Fruit fly (Drosophila melanogaster): ENCODE measurements around the gene CG33928.
A peak's percentile ranks its signal among the peaks of the same experiment; 100 is the strongest.

CG33928 gene

DNA sequence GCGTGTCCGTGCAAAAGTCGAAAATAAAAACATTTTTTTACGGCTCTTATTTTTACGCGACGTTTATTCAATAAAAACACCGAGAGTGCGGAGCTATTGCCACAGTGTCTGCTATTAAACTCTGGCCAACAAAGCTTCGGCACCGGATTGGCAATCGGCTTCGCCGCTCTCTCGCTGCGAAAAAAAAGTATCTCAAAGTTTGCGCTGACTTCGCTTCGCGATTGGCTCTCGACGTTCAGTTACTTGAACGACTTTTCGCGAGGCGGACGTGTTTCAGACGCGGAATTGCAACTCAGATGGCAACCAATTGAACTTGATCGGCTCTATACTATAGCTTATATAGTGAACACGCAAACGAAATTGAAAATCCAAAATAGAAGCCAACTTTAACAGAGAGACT, 47.3 kb downstream of the CG33928 start (continued):
- peak; percentile 27 for TF ChIP-seq CG12769 (tag; optimal IDR thresholded peaks at IDR 0.05)
- TF ChIP-seq chinmo (GFP tag; IDR thresholded peaks at IDR 0.05; ENCODE audit: partially characterized antibody) = peak; percentile 92; the same call in 3 of the 4 replicates
- no peak for TF ChIP-seq Chrac-16 (GFP tag; optimal IDR thresholded peaks at IDR 0.05)
- peak; percentile 40; the same call in 1 of the 2 replicates for TF ChIP-seq Rfx (GFP tag; IDR thresholded peaks at IDR 0.05)
- peak; percentile 11 for TF ChIP-seq BtbVII (GFP tag; optimal IDR thresholded peaks at IDR 0.05)
- TF ChIP-seq CG17361 (GFP tag; IDR thresholded peaks at IDR 0.05) = no peak
- TF ChIP-seq ttk (GFP tag; IDR thresholded peaks at IDR 0.05) = no peak
- peak in 1 of 2 experiments; percentile 74 for TF ChIP-seq Pdp1 (GFP tag; optimal IDR thresholded peaks at IDR 0.05)
- TF ChIP-seq Deaf1 (tag; optimal IDR thresholded peaks at IDR 0.05) = peak; percentile 93
- no peak for TF ChIP-seq hkb (optimal IDR thresholded peaks at IDR 0.05)
- no peak for TF ChIP-seq hkb (GFP tag; IDR thresholded peaks at IDR 0.05)
- peak; percentile 55 for TF ChIP-seq CG34376 (GFP tag; optimal IDR thresholded peaks at IDR 0.05)
- TF ChIP-seq Trl (optimal IDR thresholded peaks at IDR 0.05) = peak in 1 of 2 experiments; percentile 51
- no peak for TF ChIP-seq Trl (GFP tag; optimal IDR thresholded peaks at IDR 0.05)
- no peak for TF ChIP-seq hb (GFP tag; IDR thresholded peaks at IDR 0.05; ENCODE audit: partially characterized antibody)
- peak; percentile 54 for TF ChIP-seq mirr (GFP tag; optimal IDR thresholded peaks at IDR 0.05)
- TF ChIP-seq gro (GFP tag; optimal IDR thresholded peaks at IDR 0.05) = peak; percentile 26
- no peak for TF ChIP-seq Ets65A (GFP tag)
- TF ChIP-seq z (GFP tag; IDR thresholded peaks at IDR 0.05) = 0 out of 3 replicates have a peak, but pooled peaks have one; percentile 31
- TF ChIP-seq Nf-YC (tag; optimal IDR thresholded peaks at IDR 0.05) = peak; percentile 84
- TF ChIP-seq CG10543 (GFP tag; optimal IDR thresholded peaks at IDR 0.05) = peak; percentile 42
- TF ChIP-seq unpg (GFP tag; optimal IDR thresholded peaks at IDR 0.05) = no peak
- no peak for TF ChIP-seq CG7963 (GFP tag; IDR thresholded peaks at IDR 0.05; ENCODE audit: partially characterized antibody)
- TF ChIP-seq vnd (GFP tag; IDR thresholded peaks at IDR 0.05; ENCODE audit: partially characterized antibody) = no peak
- TF ChIP-seq sob (GFP tag; IDR thresholded peaks at IDR 0.05) = peak; percentile 6; the same call in 1 of the 2 replicates
- peak; percentile 45; the same call in 2 of the 3 replicates for TF ChIP-seq Dbx (GFP tag; IDR thresholded peaks at IDR 0.05)
- peak; percentile 9 for TF ChIP-seq CG8388 (GFP tag; optimal IDR thresholded peaks at IDR 0.05)
- no peak for TF ChIP-seq Bteb2 (GFP tag; optimal IDR thresholded peaks at IDR 0.05)
- TF ChIP-seq ac (GFP tag; optimal IDR thresholded peaks at IDR 0.05) = no peak
- peak; percentile 10 for TF ChIP-seq caup (GFP tag; optimal IDR thresholded peaks at IDR 0.05; ENCODE audit: severe bottlenecking)
- peak; percentile 55; the same call in 1 of the 2 replicates for TF ChIP-seq Adf1 (GFP tag; IDR thresholded peaks at IDR 0.05)
- no peak for TF ChIP-seq tna (GFP tag; IDR thresholded peaks at IDR 0.05; ENCODE audit: partially characterized antibody)
- TF ChIP-seq gsb (GFP tag; IDR thresholded peaks at IDR 0.05) = 0 out of 2 replicates have a peak, but pooled peaks have one; percentile 7
- peak; percentile 38 for TF ChIP-seq lab (GFP tag; optimal IDR thresholded peaks at IDR 0.05)
- no peak for TF ChIP-seq gfzf (GFP tag; optimal IDR thresholded peaks at IDR 0.05)
- TF ChIP-seq nom (GFP tag; optimal IDR thresholded peaks at IDR 0.05) = peak; percentile 66
- no peak for TF ChIP-seq CG15479 (GFP tag; optimal IDR thresholded peaks at IDR 0.05)
- TF ChIP-seq CG6813 (GFP tag; optimal IDR thresholded peaks at IDR 0.05) = no peak
- TF ChIP-seq Jarid2 (GFP tag; optimal IDR thresholded peaks at IDR 0.05) = peak; percentile 82
- TF ChIP-seq CG13894 (tag; optimal IDR thresholded peaks at IDR 0.05) = peak; percentile 51
- TF ChIP-seq HmgZ (tag; optimal IDR thresholded peaks at IDR 0.05) = peak; percentile 33
- no peak for TF ChIP-seq tap (tag; optimal IDR thresholded peaks at IDR 0.05)
- TF ChIP-seq Max (GFP tag; optimal IDR thresholded peaks at IDR 0.05) = no peak
- no peak for TF ChIP-seq lmd (GFP tag; IDR thresholded peaks at IDR 0.05)
- TF ChIP-seq nmo (GFP tag; optimal IDR thresholded peaks at IDR 0.05) = no peak
- no peak for TF ChIP-seq bigmax (GFP tag; optimal IDR thresholded peaks at IDR 0.05)
- TF ChIP-seq Med (GFP tag) = peak; percentile 81
- no peak for TF ChIP-seq CG11456 (GFP tag; IDR thresholded peaks at IDR 0.05)
- TF ChIP-seq CG16813 (GFP tag; IDR thresholded peaks at IDR 0.05; ENCODE audit: partially characterized antibody) = 0 out of 3 replicates have a peak, but pooled peaks have one; percentile 9
